Fruit fly (Drosophila melanogaster) whole organism, wandering third instar larva: ENCODE results near the gene bumpel.

Experiments
- Hr78 ChIP-seq: fragments of >200 bp; optimal IDR thresholded peaks from 2 replicates; lab custom pipeline; 2017; ENCODE audit warnings: missing biosample characterization, missing genetic modification characterization
- br ChIP-seq: fragments of 200-800 bp; sonication (Bioruptor generic); optimal IDR thresholded peaks from 2 replicates; lab custom pipeline; 2016; ENCODE audit warnings: missing biosample characterization, missing genetic modification characterization

DNA sequence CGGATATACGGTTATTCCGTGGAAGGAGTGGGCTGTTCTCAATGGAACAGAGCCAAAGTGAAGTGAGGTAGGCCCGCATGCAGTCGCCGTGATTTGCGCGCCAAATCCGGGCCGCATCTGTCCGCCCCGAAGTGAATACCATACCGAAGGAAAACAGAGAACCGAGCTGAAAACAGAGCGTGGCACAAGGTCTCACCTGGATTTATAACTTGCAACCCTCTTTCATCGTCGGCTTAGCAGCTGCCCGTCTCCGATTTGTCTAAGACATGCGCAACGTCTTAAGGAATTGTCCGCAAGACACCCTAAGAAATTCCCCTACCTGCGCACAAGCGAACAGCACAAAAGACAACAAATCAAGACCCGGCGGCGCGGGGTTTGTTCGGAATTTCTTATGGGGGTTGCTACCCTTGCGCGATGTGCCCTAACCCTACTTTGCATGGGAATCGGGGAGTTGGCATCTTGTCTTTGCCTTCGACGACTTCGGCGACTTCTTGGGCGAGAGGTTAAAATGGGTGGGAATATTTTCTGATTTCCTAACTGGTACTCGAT lies 39.8 kb downstream of the bumpel start:
- TF ChIP-seq Hr78 (GFP tag; lab: Kevin White, UChicago) (no peak), br (GFP tag; lab: Kevin White, UChicago) (no peak)
